Fruit fly (Drosophila melanogaster) whole organism: ENCODE data around the gene Twdlalpha.

Experiments
- Dll ChIP-seq: fragments of >200 bp; optimal IDR thresholded peaks from 2 replicates; lab custom pipeline; 2017
- EcR ChIP-seq, 2 experiments: fragments of >200 bp; optimal IDR thresholded peaks; 2 replicates each; lab custom pipeline; 2017; ENCODE audit warnings: missing biosample characterization in 2 of 2, missing genetic modification characterization in 2 of 2, missing genetic modification reagents in 2 of 2
- pan ChIP-seq: fragments of >200 bp; optimal IDR thresholded peaks from 2 replicates; lab custom pipeline; 2017

DNA sequence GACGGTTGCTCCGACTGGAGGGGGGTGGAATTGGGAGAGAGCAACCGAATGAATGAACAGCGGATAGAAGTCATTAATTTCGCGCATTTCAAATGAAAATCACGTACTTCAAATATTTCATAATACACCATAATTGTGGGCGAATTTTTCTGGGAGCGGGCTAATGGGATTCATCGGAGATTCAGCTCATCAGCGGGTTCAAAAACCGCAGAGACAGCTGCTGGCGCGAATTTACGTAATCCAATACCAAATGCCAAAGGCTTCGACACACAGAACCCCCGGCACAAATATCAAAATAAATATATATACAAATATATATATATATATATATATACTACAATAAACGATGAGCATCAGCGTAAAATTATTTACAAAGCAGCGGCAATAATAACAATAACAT, 26.0 kb upstream of the Twdlalpha start:
- no peak for TF ChIP-seq EcR (GFP tag; optimal IDR thresholded peaks at IDR 0.05; lab: Kevin White, UChicago)
- no peak for TF ChIP-seq Dll (lab: Kevin White, UChicago)
- no peak for TF ChIP-seq pan (lab: Kevin White, UChicago)
